Worm (Caenorhabditis elegans): ENCODE data around the gene F58A4.2.

- TF ChIP-seq klf-2 (GFP tag; conservative IDR thresholded peaks at IDR 0.05): no peak
- TF ChIP-seq cog-1 (tag; optimal IDR thresholded peaks at IDR 0.05): no peak
- no peak for TF ChIP-seq med-1 (GFP tag; optimal IDR thresholded peaks at IDR 0.05; ENCODE audit: insufficient read depth)
Observed at ce11 chrIII:9629054-9629453, 28.5 kb upstream of the F58A4.2 start, which contains the start of gene tbg-1.
